Fruit fly (Drosophila melanogaster) whole organism, wandering third instar larva: ENCODE results near the gene Pex1.

Experiments
- Abd-B ChIP-seq: fragments of >200 bp; optimal IDR thresholded peaks from 2 replicates; lab custom pipeline; 2017; ENCODE audit warnings: missing biosample characterization, missing genetic modification characterization
- Hnf4 ChIP-seq: fragments of 200-800 bp; sonication (Bioruptor generic); optimal IDR thresholded peaks from 2 replicates; lab custom pipeline; 2016; ENCODE audit warnings: missing biosample characterization, mild to moderate bottlenecking, missing genetic modification characterization
- Hr83 ChIP-seq: fragments of 200-300 bp; sonication (Bioruptor generic); optimal IDR thresholded peaks from 2 replicates; lab custom pipeline; 2016; ENCODE audit warnings: missing biosample characterization, mild to moderate bottlenecking, missing genetic modification characterization, moderate library complexity; ENCODE audit not compliant: poor library complexity, severe bottlenecking
- Myc ChIP-seq: fragments of >200 bp; optimal IDR thresholded peaks from 2 replicates; lab custom pipeline; 2017
- OdsH ChIP-seq: fragments of 200-800 bp; sonication (Bioruptor generic); optimal IDR thresholded peaks from 2 replicates; lab custom pipeline; 2016; ENCODE audit warnings: missing biosample characterization, mild to moderate bottlenecking, missing genetic modification characterization
- Sp1 ChIP-seq: fragments of 200-800 bp; sonication (Bioruptor generic); optimal IDR thresholded peaks from 3 replicates; lab custom pipeline; 2019; ENCODE audit warnings: missing biosample characterization, mild to moderate bottlenecking, missing genetic modification characterization, moderate library complexity
- br ChIP-seq: fragments of 200-800 bp; sonication (Bioruptor generic); optimal IDR thresholded peaks from 2 replicates; lab custom pipeline; 2016; ENCODE audit warnings: missing biosample characterization, missing genetic modification characterization
- dsf ChIP-seq: sonication (Bioruptor generic); optimal IDR thresholded peaks from 2 replicates; lab custom pipeline; 2016; ENCODE audit warnings: missing biosample characterization, missing genetic modification characterization, borderline replicate concordance
- h ChIP-seq: fragments of 200-800 bp; sonication (Bioruptor generic); optimal IDR thresholded peaks from 3 replicates; lab custom pipeline; 2016; ENCODE audit warnings: missing biosample characterization, mild to moderate bottlenecking, missing genetic modification characterization
- psq ChIP-seq: fragments of 200-800 bp; sonication (Bioruptor generic); optimal IDR thresholded peaks from 3 replicates; lab custom pipeline; 2017; ENCODE audit warnings: missing biosample characterization, mild to moderate bottlenecking, missing genetic modification characterization, moderate library complexity
- usp ChIP-seq: fragments of >200 bp; optimal IDR thresholded peaks from 2 replicates; lab custom pipeline; 2017; ENCODE audit warnings: missing biosample characterization, missing genetic modification characterization
- woc ChIP-seq: sonication (Bioruptor generic); optimal IDR thresholded peaks from 2 replicates; lab custom pipeline; 2016; ENCODE audit warnings: missing biosample characterization, mild to moderate bottlenecking, missing genetic modification characterization

DNA sequence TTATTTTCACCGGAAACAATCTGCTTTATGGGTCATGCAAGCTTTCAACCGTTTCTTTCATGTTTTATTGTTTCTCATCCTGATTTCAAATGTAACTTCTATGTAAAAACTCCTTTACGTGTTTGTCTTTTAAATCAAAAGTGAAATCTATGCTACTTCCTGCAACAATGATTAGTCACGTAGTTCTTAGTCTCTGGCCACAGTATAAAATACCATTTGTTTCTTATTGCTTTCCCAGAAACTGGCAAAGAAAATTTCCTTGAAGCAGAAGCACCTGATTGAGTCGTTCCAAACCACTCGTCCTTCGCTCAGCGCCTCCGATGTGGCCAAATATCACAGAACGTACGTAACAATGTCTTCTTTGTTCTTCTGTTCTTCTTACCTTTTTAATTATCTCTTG is 3.8 kb downstream of the Pex1 start, which contains the start of gene btl:
- TF ChIP-seq Myc (lab: Kevin White, UChicago), result no peak
- TF ChIP-seq Hnf4 (GFP tag; lab: Kevin White, UChicago), result no peak
- TF ChIP-seq woc (GFP tag; lab: Kevin White, UChicago), result no peak
- no peak for TF ChIP-seq Sp1
- no peak for TF ChIP-seq br (GFP tag; lab: Kevin White, UChicago)
- TF ChIP-seq h (GFP tag; lab: Kevin White, UChicago), result no peak
- TF ChIP-seq usp (GFP tag; lab: Kevin White, UChicago), result no peak
- TF ChIP-seq dsf (GFP tag; lab: Kevin White, UChicago), result no peak
- TF ChIP-seq psq (GFP tag; lab: Kevin White, UChicago), result no peak
- no peak for TF ChIP-seq OdsH
- TF ChIP-seq Hr83 (GFP tag; lab: Kevin White, UChicago), result no peak
- TF ChIP-seq Abd-B (GFP tag; lab: Kevin White, UChicago), result no peak
